Fruit fly (Drosophila melanogaster): ENCODE data around the gene GatA.

dm6 chr3R:19010923-19011322 is 17.7 kb downstream of the GatA start:
- TF ChIP-seq pan (optimal IDR thresholded peaks at IDR 0.05): no peak
- no peak for TF ChIP-seq EcR (GFP tag; optimal IDR thresholded peaks at IDR 0.05)
- no peak for TF ChIP-seq psq (optimal IDR thresholded peaks at IDR 0.05)
